Fruit fly (Drosophila melanogaster) ovary, adult (tissue): ENCODE measurements around the gene SmydA-3.
A peak's percentile ranks its signal among the peaks of the same experiment; 100 is the strongest.

Experiments
- CG17801 ChIP-seq: fragments of 200-800 bp; optimal IDR thresholded peaks from 2 replicates; lab custom pipeline; 2019; ENCODE audit warnings: missing biosample characterization, mild to moderate bottlenecking, missing genetic modification characterization, moderate library complexity; ENCODE audit not compliant: partially characterized antibody

The SmydA-3 gene

DNA sequence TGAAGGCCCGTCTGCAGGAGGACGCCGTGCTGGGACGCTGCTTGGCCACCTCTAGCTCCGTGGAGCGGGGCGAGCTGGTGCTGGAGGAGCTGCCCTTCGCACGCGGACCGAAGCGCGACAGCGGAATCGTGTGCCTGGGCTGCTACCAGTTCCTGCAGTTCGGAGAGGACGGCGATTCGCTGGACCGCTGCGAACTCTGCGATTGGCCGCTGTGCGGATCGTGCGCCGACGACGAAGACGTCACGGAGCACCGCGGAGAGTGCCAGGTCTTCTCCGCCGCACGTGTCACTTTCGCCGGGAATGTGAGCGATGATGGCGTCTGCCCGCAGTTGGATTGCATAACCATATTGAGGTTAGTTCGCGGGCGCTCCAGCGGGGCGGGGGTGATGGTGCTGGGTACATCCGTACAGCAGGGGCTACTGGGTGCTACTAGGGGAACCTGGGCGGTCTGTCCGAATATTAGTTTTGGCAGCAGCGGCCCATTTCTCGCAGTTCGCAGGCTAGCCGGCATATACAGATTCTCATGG, 1.5 kb downstream of the SmydA-3 start:
- no peak for TF ChIP-seq CG17801

DNA sequence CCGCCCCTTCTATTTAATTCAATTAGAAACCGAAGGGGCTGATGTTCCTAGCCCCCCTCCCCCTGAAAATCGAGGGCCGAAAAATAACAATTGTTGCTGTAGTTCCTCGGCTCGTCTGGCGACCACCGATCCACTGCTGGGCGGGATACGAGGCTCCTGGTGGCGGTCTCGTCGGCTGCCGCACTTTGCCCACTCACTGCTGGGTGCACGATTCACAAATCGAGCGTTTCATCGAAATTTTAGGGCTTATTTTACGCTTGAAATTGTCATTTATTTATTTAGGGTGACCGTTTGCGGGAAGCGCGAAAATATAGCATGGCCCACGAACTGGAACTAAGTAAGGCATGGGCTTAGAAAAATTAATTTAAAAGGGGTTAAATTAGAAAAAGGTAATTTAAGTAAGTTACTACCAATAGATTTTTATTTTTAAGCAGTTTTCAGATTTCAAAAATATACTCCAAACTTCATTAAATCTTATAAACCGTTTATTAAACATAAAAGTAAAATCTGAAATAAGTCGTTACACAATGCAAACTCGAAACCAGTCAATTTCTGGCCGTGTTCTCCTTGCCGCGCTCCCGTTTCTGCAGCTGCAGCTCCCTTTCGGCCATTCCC, 6.5 kb downstream of the SmydA-3 start, which contains the start of gene Dnz1:
Gene Dnz1 (minus strand): TSS at position 317 of the 615 bp plus-strand sequence.
- TF ChIP-seq CG17801: peak; percentile 16

DNA sequence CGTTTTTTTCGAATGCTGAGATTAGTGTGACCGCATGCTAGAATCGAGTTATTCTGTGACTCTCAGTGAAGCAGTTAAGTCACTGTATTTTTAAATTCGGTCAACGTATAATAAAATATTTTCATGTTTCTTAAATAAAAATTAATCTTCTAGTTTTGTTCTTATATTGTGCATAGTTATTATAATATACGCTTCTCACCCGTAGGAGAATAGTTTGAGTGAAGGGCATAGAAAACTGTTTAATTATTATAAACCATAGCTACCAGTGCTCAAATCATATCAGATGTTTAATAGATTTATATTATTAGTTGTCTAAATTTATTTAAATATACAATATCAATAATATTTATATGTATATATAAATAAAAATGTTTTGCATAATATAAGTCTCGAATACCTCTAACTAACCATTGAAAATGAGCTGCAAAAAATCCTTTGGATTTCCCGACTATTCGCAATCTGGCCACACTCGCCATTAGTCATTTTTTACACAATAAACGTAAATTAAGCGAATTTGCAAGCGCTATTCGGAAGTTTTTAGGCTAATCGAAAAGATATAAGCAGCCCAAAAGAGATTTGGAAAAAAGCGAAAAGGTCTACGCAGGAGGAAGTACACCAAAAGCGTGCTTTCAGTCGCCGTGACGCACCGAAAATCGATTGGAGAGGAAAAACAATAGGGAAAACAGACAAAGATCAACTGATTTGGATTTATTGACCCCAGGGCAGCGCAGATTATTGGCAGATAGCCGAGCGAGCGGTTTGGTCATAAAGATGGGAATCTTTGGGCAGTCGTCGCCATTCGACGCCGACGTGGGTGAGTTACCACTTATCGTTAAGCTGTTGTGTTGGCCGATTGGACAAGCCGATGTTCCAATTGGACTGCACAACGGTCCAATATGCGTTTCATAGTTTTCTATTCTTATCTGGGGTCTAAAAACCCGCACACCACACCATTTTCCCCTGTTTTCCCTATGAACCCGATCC, 8.4 kb downstream of the SmydA-3 start, which contains the start of the genes aurB and Stam:
Gene aurB (minus strand): TSS at position 31 of the 984 bp plus-strand sequence.
Gene Stam (plus strand): TSS at position 473 of the 984 bp plus-strand sequence.
- peak; percentile 52 for TF ChIP-seq CG17801

DNA sequence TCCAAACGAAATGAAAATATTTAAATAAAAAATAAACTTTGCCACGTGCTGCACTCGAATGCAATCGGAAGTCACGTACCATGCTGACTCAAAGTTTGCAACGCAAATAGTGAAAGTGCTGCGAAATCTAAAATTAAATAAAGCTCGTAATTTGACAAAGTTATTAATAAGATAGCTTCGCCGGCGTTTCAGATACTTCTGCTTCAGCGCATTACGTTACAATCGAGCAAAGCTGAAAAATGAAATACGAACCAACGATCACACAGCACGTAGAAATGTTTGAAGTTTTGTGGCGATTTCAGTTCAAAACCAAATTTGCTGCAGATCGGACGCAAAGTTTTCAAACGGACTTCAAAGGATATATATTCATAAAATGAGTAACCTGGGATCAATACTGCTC, 19.9 kb downstream of the SmydA-3 start, which contains the start of gene CG12517:
Gene CG12517 (plus strand): TSS at position 301 of the 400 bp plus-strand sequence.
- no peak for TF ChIP-seq CG17801

DNA sequence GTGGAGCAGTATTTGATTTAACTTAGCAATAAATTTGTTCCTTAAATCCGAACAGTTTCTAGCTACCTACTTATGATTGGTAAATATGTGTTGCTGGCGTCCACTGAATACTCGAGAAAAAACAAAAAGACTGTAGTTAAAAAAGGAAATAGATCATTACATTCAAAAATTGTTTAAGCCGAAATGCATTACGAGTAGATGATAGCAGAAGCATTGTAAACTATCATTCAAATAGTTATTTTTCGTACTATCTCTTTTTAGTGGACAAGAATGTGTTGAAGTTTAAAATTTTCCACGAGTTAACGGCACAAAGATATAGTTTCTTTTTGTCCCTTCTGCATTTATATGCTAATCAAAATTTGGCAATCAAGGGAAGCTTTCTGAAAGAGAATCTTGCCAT, 38.9 kb downstream of the SmydA-3 start, which contains the start of gene CG14071:
Gene CG14071 (minus strand): TSS at position 101 of the 400 bp plus-strand sequence.
- TF ChIP-seq CG17801: no peak

DNA sequence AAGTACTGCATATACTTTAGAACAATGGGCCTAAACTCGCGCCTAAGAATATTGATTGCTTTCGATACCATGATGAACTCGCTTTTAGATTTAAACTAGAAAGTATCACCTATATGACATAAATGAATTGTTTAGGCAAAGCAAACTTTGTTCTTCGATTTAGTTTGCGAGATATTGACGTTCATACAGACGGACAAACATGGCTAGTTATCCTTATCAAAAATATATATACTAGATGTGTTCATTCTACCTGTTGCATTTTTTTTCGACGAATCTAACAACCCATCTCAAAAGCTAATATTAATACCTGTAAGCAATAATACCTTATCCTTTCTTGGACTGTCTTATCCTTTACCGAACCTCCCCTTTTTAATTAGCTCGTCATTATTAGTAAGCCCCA, 51.7 kb downstream of the SmydA-3 start, which contains the start of gene CG14070:
Gene CG14070 (minus strand): TSS at position 101 of the 400 bp plus-strand sequence.
- no peak for TF ChIP-seq CG17801
